Fruit fly (Drosophila melanogaster): ENCODE measurements around the gene CG14834.

CG14834 gene

dm6 chr3L:7359827-7360323, 13.0 kb upstream of the CG14834 start, which contains the start of gene pst (continued):
- TF ChIP-seq CG15514 (GFP tag; optimal IDR thresholded peaks at IDR 0.05) (no peak), CG7987 (GFP tag; optimal IDR thresholded peaks at IDR 0.05) (peak; percentile 10), lab (GFP tag; optimal IDR thresholded peaks at IDR 0.05) (peak; percentile 69), CG11504 (tag; optimal IDR thresholded peaks at IDR 0.05) (no peak), CG8944 (GFP tag; optimal IDR thresholded peaks at IDR 0.05) (no peak), CG3281 (GFP tag; optimal IDR thresholded peaks at IDR 0.05) (peak; percentile 62), Hsf (GFP tag; optimal IDR thresholded peaks at IDR 0.05) (no peak), so (GFP tag; IDR thresholded peaks at IDR 0.05) (no peak; the same call in 2 of the 3 replicates), Six4 (GFP tag; optimal IDR thresholded peaks at IDR 0.05) (no peak), Dip3 (GFP tag; optimal IDR thresholded peaks at IDR 0.05) (no peak), Hand (GFP tag; optimal IDR thresholded peaks at IDR 0.05) (peak; percentile 46), CG5953 (GFP tag; IDR thresholded peaks at IDR 0.05) (no peak; the same call in 1 of the 2 replicates), CG16863 (GFP tag; optimal IDR thresholded peaks at IDR 0.05) (no peak), NfI (GFP tag; optimal IDR thresholded peaks at IDR 0.05) (no peak), Hr51 (GFP tag; optimal IDR thresholded peaks at IDR 0.05) (no peak), CG12236 (GFP tag; optimal IDR thresholded peaks at IDR 0.05) (no peak), CG6254 (GFP tag; optimal IDR thresholded peaks at IDR 0.05) (no peak), CG4424 (GFP tag; optimal IDR thresholded peaks at IDR 0.05) (no peak), HLHmδ (GFP tag; optimal IDR thresholded peaks at IDR 0.05) (peak; percentile 33), CG34376 (GFP tag; optimal IDR thresholded peaks at IDR 0.05) (peak; percentile 66), CG4282 (GFP tag; optimal IDR thresholded peaks at IDR 0.05) (peak; percentile 29), Kr (GFP tag; optimal IDR thresholded peaks at IDR 0.05) (no peak), knrl (GFP tag; IDR thresholded peaks at IDR 0.05; ENCODE audit: partially characterized antibody) (no peak), CG3838 (GFP tag; optimal IDR thresholded peaks at IDR 0.05) (no peak), gem (tag; optimal IDR thresholded peaks at IDR 0.05) (no peak), Ravus (GFP tag; IDR thresholded peaks at IDR 0.05) (no peak), salm (tag; optimal IDR thresholded peaks at IDR 0.05) (no peak), CG6765 (GFP tag; optimal IDR thresholded peaks at IDR 0.05) (peak; percentile 23), ems (GFP tag; optimal IDR thresholded peaks at IDR 0.05) (no peak), crol (GFP tag; IDR thresholded peaks at IDR 0.05) (no peak), Camta (GFP tag; optimal IDR thresholded peaks at IDR 0.05) (no peak), HmgZ (tag; optimal IDR thresholded peaks at IDR 0.05) (peak; percentile 11), Elba2 (GFP tag; optimal IDR thresholded peaks at IDR 0.05) (no peak), CG2116 (GFP tag; optimal IDR thresholded peaks at IDR 0.05) (no peak), slou (GFP tag; optimal IDR thresholded peaks at IDR 0.05) (no peak), aop (GFP tag; IDR thresholded peaks at IDR 0.05) (no peak), CG4404 (GFP tag; IDR thresholded peaks at IDR 0.05) (no peak), CG15479 (GFP tag; optimal IDR thresholded peaks at IDR 0.05) (no peak), ash1 (GFP tag; optimal IDR thresholded peaks at IDR 0.05) (peak; percentile 14), gsb-n (tag; optimal IDR thresholded peaks at IDR 0.05) (no peak), otp (GFP tag; IDR thresholded peaks at IDR 0.05) (peak; percentile 39; the same call in 1 of the 3 replicates), bab2 (GFP tag; optimal IDR thresholded peaks at IDR 0.05) (no peak), Opbp (GFP tag; IDR thresholded peaks at IDR 0.05; ENCODE audit: partially characterized antibody) (0 out of 3 replicates have a peak, but pooled peaks have one; percentile 53), CG15073 (GFP tag; optimal IDR thresholded peaks at IDR 0.05) (no peak), gt (GFP tag; IDR thresholded peaks at IDR 0.05) (no peak), CG13123 (GFP tag; optimal IDR thresholded peaks at IDR 0.05) (no peak), z (GFP tag; IDR thresholded peaks at IDR 0.05) (no peak), Nf-YC (tag; optimal IDR thresholded peaks at IDR 0.05) (no peak), run (tag; optimal IDR thresholded peaks at IDR 0.05) (no peak), Gug (GFP tag; IDR thresholded peaks at IDR 0.05) (no peak), CG10979 (tag; optimal IDR thresholded peaks at IDR 0.05) (no peak)
